Worm (Caenorhabditis elegans): ENCODE measurements around the gene ctl-3.

ce11 chrII:14357936-14358416, 47.4 kb upstream of the ctl-3 start, which contains the start of the genes agl-1 and pfs-2:
- TF ChIP-seq lin-13 (tag; optimal IDR thresholded peaks at IDR 0.05) (peak; percentile 49), unc-39 (tag; optimal IDR thresholded peaks at IDR 0.05) (no peak), ztf-11 (tag; optimal IDR thresholded peaks at IDR 0.05) (no peak), elt-3 (tag; optimal IDR thresholded peaks at IDR 0.05) (no peak), nhr-237 (tag; optimal IDR thresholded peaks at IDR 0.05) (peak; percentile 76), nhr-12 (tag; optimal IDR thresholded peaks at IDR 0.05) (no peak), mab-5 (tag; optimal IDR thresholded peaks at IDR 0.05) (no peak), sem-2 (GFP tag; optimal IDR thresholded peaks at IDR 0.05) (no peak), lsy-2 (tag; optimal IDR thresholded peaks at IDR 0.05) (peak; percentile 85), lin-32 (GFP tag; optimal IDR thresholded peaks at IDR 0.05) (no peak), ham-2 (GFP tag; optimal IDR thresholded peaks at IDR 0.05) (no peak), ces-1 (GFP tag; optimal IDR thresholded peaks at IDR 0.05) (peak; percentile 51)

All from whole organism, mixed stage, embryonic.